Worm (Caenorhabditis elegans) whole organism, midembryonic: ENCODE measurements around the gene ZK546.4.

Experiments
- klf-2 ChIP-seq: fragments of 200-800 bp; sonication (Bioruptor generic); conservative IDR thresholded peaks from 2 replicates; pipeline ENCODE4 v1.3.6; 2022; ENCODE audit warnings: missing genetic modification reagents, missing genetic modification characterization, missing compliant biosample characterization
- ref-1 ChIP-seq: fragments of 200-800 bp; sonication (Bioruptor generic); conservative IDR thresholded peaks from 2 replicates; pipeline ENCODE4 v1.3.6; 2022; ENCODE audit warnings: missing genetic modification reagents, missing genetic modification characterization, missing compliant biosample characterization
- ztf-23 ChIP-seq: fragments of 200-800 bp; sonication (Bioruptor generic); IDR thresholded peaks from 2 replicates; pipeline ENCODE4 v1.3.6; 2022; ENCODE audit warnings: missing genetic modification reagents, missing genetic modification characterization, missing compliant biosample characterization
- ztf-29 ChIP-seq: fragments of 200-800 bp; sonication (Bioruptor generic); IDR thresholded peaks from 2 replicates; pipeline ENCODE4 v1.3.6; 2022; ENCODE audit warnings: missing genetic modification reagents, missing genetic modification characterization, missing compliant biosample characterization

ce11 chrII:4954099-4954959 is 16.5 kb downstream of the ZK546.4 start:
- TF ChIP-seq ztf-23 (GFP tag; lab: Robert Waterston, UW) (no peak), klf-2 (GFP tag; lab: Robert Waterston, UW) (no peak), ztf-29 (GFP tag; lab: Robert Waterston, UW) (no peak), ref-1 (GFP tag; lab: Robert Waterston, UW) (no peak)
